Worm (Caenorhabditis elegans) whole organism, midembryonic: ENCODE measurements around the gene T16H12.2.

Source experiments
- T22C8.4 ChIP-seq: fragments of 200-800 bp; sonication (Bioruptor generic); IDR thresholded peaks from 2 replicates; pipeline ENCODE4 v1.3.6; 2022; ENCODE audit warnings: missing genetic modification characterization, missing compliant biosample characterization
- cog-1 ChIP-seq: sonication (generic microtip); optimal IDR thresholded peaks from 2 replicates; lab custom pipeline; 2016; ENCODE audit warnings: missing genetic modification characterization, missing compliant biosample characterization
- flt-1 ChIP-seq: fragments of 200-800 bp; sonication (Bioruptor generic); IDR thresholded peaks from 2 replicates; pipeline ENCODE4 v1.3.6; 2022; ENCODE audit warnings: missing genetic modification characterization, missing compliant biosample characterization
- med-1 ChIP-seq: sonication (generic microtip); optimal IDR thresholded peaks from 2 replicates; lab custom pipeline; 2017; ENCODE audit warnings: missing genetic modification characterization, mild to moderate bottlenecking, missing compliant biosample characterization, antibody characterized with exemption, missing genetic modification reagents; ENCODE audit not compliant: insufficient read depth
- ztf-29 ChIP-seq: fragments of 200-800 bp; sonication (Bioruptor generic); IDR thresholded peaks from 2 replicates; pipeline ENCODE4 v1.3.6; 2022; ENCODE audit warnings: missing genetic modification reagents, missing genetic modification characterization, missing compliant biosample characterization

ce11 chrIII:10040013-10040412, 46.1 kb upstream of the T16H12.2 start, which contains the start of gene T16G12.7:
- TF ChIP-seq ztf-29 (no peak), cog-1 (tag; lab: Kevin White, UChicago) (no peak), med-1 (GFP tag; lab: Kevin White, UChicago) (no peak), T22C8.4 (GFP tag; lab: Robert Waterston, UW) (no peak), flt-1 (GFP tag; lab: Robert Waterston, UW) (no peak)
